Worm (Caenorhabditis elegans) whole organism, L4 larva: ENCODE measurements around the gene R12C12.6.

Source experiments
- D1046.2 ChIP-seq: fragments of 200-800 bp; sonication (Bioruptor generic); IDR thresholded peaks from 2 replicates; pipeline ENCODE4 v1.3.6; 2022; ENCODE audit warnings: missing genetic modification characterization, missing compliant biosample characterization
- F26F4.8 ChIP-seq: fragments of 200-800 bp; sonication (Bioruptor generic); conservative IDR thresholded peaks from 2 replicates; pipeline ENCODE4 v1.3.6; 2022; ENCODE audit warnings: missing genetic modification characterization, missing compliant biosample characterization
- F37D6.2 ChIP-seq: sonication (generic microtip); optimal IDR thresholded peaks from 2 replicates; lab custom pipeline; 2016; ENCODE audit warnings: mild to moderate bottlenecking, missing genetic modification characterization, missing compliant biosample characterization
- F44E2.7 ChIP-seq: fragments of 200-800 bp; sonication (Bioruptor generic); IDR thresholded peaks from 2 replicates; pipeline ENCODE4 v2.1.2; 2022; ENCODE audit warnings: missing genetic modification characterization, missing compliant biosample characterization
- F49E8.2 ChIP-seq: sonication (generic microtip); optimal IDR thresholded peaks from 2 replicates; lab custom pipeline; 2016; ENCODE audit warnings: missing compliant biosample characterization, mild to moderate bottlenecking, missing genetic modification characterization, borderline replicate concordance
- T20F7.1 ChIP-seq: fragments of 200-800 bp; sonication (Bioruptor generic); optimal IDR thresholded peaks from 2 replicates; lab custom pipeline; 2018; ENCODE audit warnings: mild to moderate bottlenecking, missing genetic modification characterization, missing compliant biosample characterization
- T26A8.4 ChIP-seq: fragments of 200-800 bp; sonication (Bioruptor generic); IDR thresholded peaks from 2 replicates; pipeline ENCODE4 v1.3.6; 2022; ENCODE audit warnings: missing genetic modification characterization, missing compliant biosample characterization
- Y105C5A.15 ChIP-seq: fragments of 200-800 bp; sonication (Bioruptor generic); IDR thresholded peaks from 2 replicates; pipeline ENCODE4 v1.3.6; 2022; ENCODE audit warnings: missing genetic modification characterization, missing compliant biosample characterization
- Y75B8A.6 ChIP-seq: fragments of 200-800 bp; sonication (Bioruptor generic); IDR thresholded peaks from 2 replicates; pipeline ENCODE4 v1.3.6; 2022; ENCODE audit warnings: missing genetic modification reagents, missing genetic modification characterization, missing compliant biosample characterization
- ZK337.2 ChIP-seq: fragments of 200-800 bp; sonication (Bioruptor generic); IDR thresholded peaks from 2 replicates; pipeline ENCODE4 v1.3.6; 2022; ENCODE audit warnings: missing genetic modification reagents, missing genetic modification characterization, missing compliant biosample characterization
- attf-4 ChIP-seq: sonication (generic microtip); optimal IDR thresholded peaks from 3 replicates; lab custom pipeline; 2017; ENCODE audit warnings: missing biosample characterization, missing genetic modification characterization
- ceh-44 ChIP-seq: fragments of 200-800 bp; sonication (Bioruptor generic); IDR thresholded peaks from 2 replicates; pipeline ENCODE4 v1.3.6; 2022; ENCODE audit warnings: missing genetic modification reagents, missing genetic modification characterization, missing compliant biosample characterization
- ceh-82 ChIP-seq: sonication (generic microtip); optimal IDR thresholded peaks from 2 replicates; lab custom pipeline; 2017; ENCODE audit warnings: missing biosample characterization, missing genetic modification characterization
- ces-1 ChIP-seq: fragments of 150-350 bp; sonication (generic microtip); optimal IDR thresholded peaks from 4 replicates; lab custom pipeline; 2014; ENCODE audit warnings: missing biosample characterization, missing genetic modification reagents, missing genetic modification characterization
- cey-2 ChIP-seq: sonication (generic microtip); optimal IDR thresholded peaks from 3 replicates; lab custom pipeline; 2017; ENCODE audit warnings: missing genetic modification characterization, mild to moderate bottlenecking, missing compliant biosample characterization, antibody characterized with exemption, borderline replicate concordance; ENCODE audit not compliant: insufficient read depth
- daf-19 ChIP-seq: fragments of 200-800 bp; sonication (Bioruptor generic); conservative IDR thresholded peaks from 2 replicates; pipeline ENCODE4 v1.3.6; 2022; ENCODE audit warnings: missing genetic modification characterization, missing compliant biosample characterization
- daf-8 ChIP-seq: fragments of 200-800 bp; sonication (Bioruptor generic); IDR thresholded peaks from 2 replicates; pipeline ENCODE4 v1.3.6; 2022; ENCODE audit warnings: missing genetic modification characterization, missing compliant biosample characterization
- dmd-9 ChIP-seq: fragments of 200-800 bp; sonication (Bioruptor generic); IDR thresholded peaks from 2 replicates; pipeline ENCODE4 v1.3.6; 2022; ENCODE audit warnings: missing genetic modification reagents, missing genetic modification characterization, missing compliant biosample characterization
- dpl-1 ChIP-seq: fragments of 150-350 bp; optimal IDR thresholded peaks from 2 replicates; lab custom pipeline; 2014; ENCODE audit warnings: missing biosample characterization, missing genetic modification reagents, missing genetic modification characterization
- duxl-1 ChIP-seq: sonication (generic microtip); optimal IDR thresholded peaks from 2 replicates; lab custom pipeline; 2016; ENCODE audit warnings: mild to moderate bottlenecking, missing genetic modification characterization, moderate library complexity, missing compliant biosample characterization; ENCODE audit not compliant: poor library complexity
- dve-1 ChIP-seq: sonication (generic microtip); optimal IDR thresholded peaks from 2 replicates; lab custom pipeline; 2017; ENCODE audit warnings: antibody characterized with exemption, mild to moderate bottlenecking, missing genetic modification characterization, missing compliant biosample characterization; ENCODE audit not compliant: insufficient read depth
- egl-43 ChIP-seq: fragments of 200-800 bp; sonication (Bioruptor generic); IDR thresholded peaks from 2 replicates; pipeline ENCODE4 v1.3.6; 2022; ENCODE audit warnings: missing genetic modification reagents, missing genetic modification characterization, missing compliant biosample characterization
- fkh-10 ChIP-seq: fragments of 150-350 bp; optimal IDR thresholded peaks from 2 replicates; lab custom pipeline; 2014; ENCODE audit warnings: missing biosample characterization, missing genetic modification reagents, missing genetic modification characterization
- fos-1 ChIP-seq: fragments of 150-350 bp; optimal IDR thresholded peaks from 2 replicates; lab custom pipeline; 2014; ENCODE audit warnings: missing biosample characterization, missing genetic modification characterization
- gei-8 ChIP-seq: fragments of 200-800 bp; sonication (Bioruptor generic); optimal IDR thresholded peaks from 2 replicates; lab custom pipeline; 2018; ENCODE audit warnings: mild to moderate bottlenecking, missing genetic modification characterization, missing compliant biosample characterization
- hlh-11 ChIP-seq: fragments of 200-800 bp; sonication (Bioruptor generic); optimal IDR thresholded peaks from 2 replicates; lab custom pipeline; 2018; ENCODE audit warnings: mild to moderate bottlenecking, missing genetic modification characterization, missing compliant biosample characterization
- hmg-1.1 ChIP-seq: fragments of 200-800 bp; sonication (Bioruptor generic); IDR thresholded peaks from 2 replicates; pipeline ENCODE4 v1.3.6; 2022; ENCODE audit warnings: missing genetic modification reagents, missing genetic modification characterization, missing compliant biosample characterization
- lim-7 ChIP-seq: fragments of 200-800 bp; sonication (Bioruptor generic); IDR thresholded peaks from 2 replicates; pipeline ENCODE4 v1.3.6; 2022; ENCODE audit warnings: missing genetic modification characterization, missing compliant biosample characterization
- lin-13 ChIP-seq: fragments of 150-350 bp; optimal IDR thresholded peaks from 2 replicates; lab custom pipeline; 2014; ENCODE audit warnings: missing biosample characterization, missing genetic modification reagents, missing genetic modification characterization
- lir-3 ChIP-seq: sonication (generic microtip); optimal IDR thresholded peaks from 2 replicates; lab custom pipeline; 2016; ENCODE audit warnings: mild to moderate bottlenecking, missing genetic modification characterization, missing compliant biosample characterization
- madf-9 ChIP-seq: fragments of 200-800 bp; sonication (Bioruptor generic); conservative IDR thresholded peaks from 2 replicates; pipeline ENCODE4 v1.3.6; 2022; ENCODE audit warnings: missing genetic modification reagents, missing genetic modification characterization, missing compliant biosample characterization
- mdt-29 ChIP-seq: fragments of 200-800 bp; sonication (Bioruptor generic); IDR thresholded peaks from 2 replicates; pipeline ENCODE4 v1.3.6; 2022; ENCODE audit warnings: missing genetic modification reagents, missing genetic modification characterization, missing compliant biosample characterization
- mep-1 ChIP-seq: fragments of 150-350 bp; sonication (generic microtip); optimal IDR thresholded peaks from 3 replicates; lab custom pipeline; 2014; ENCODE audit warnings: missing biosample characterization, missing genetic modification characterization
- mes-2 ChIP-seq: sonication (generic microtip); optimal IDR thresholded peaks from 2 replicates; lab custom pipeline; 2016; ENCODE audit warnings: missing genotype, mild to moderate bottlenecking, missing genetic modification characterization, missing compliant biosample characterization; ENCODE audit not compliant: poor library complexity, severe bottlenecking
- nhr-10 ChIP-seq: fragments of 150-350 bp; optimal IDR thresholded peaks from 2 replicates; lab custom pipeline; 2014; ENCODE audit warnings: missing biosample characterization, missing genetic modification characterization
- nhr-102 ChIP-seq: sonication (generic microtip); optimal IDR thresholded peaks from 2 replicates; lab custom pipeline; 2016; ENCODE audit warnings: mild to moderate bottlenecking, missing genetic modification characterization, moderate library complexity, missing compliant biosample characterization
- nhr-76 ChIP-seq: fragments of 150-350 bp; optimal IDR thresholded peaks from 2 replicates; lab custom pipeline; 2014; ENCODE audit warnings: missing biosample characterization, missing genetic modification characterization
- nhr-77 ChIP-seq: fragments of 150-350 bp; optimal IDR thresholded peaks from 2 replicates; lab custom pipeline; 2014; ENCODE audit warnings: missing biosample characterization, missing genetic modification characterization
- php-3 ChIP-seq: fragments of 200-800 bp; sonication (Bioruptor generic); IDR thresholded peaks from 2 replicates; pipeline ENCODE4 v1.3.6; 2022; ENCODE audit warnings: missing genetic modification reagents, missing genetic modification characterization, missing compliant biosample characterization
- pqm-1 ChIP-seq: sonication (generic microtip); optimal IDR thresholded peaks from 2 replicates; lab custom pipeline; 2017; ENCODE audit warnings: missing biosample characterization, missing genetic modification characterization
- rbr-2 ChIP-seq: sonication (generic microtip); optimal IDR thresholded peaks from 2 replicates; lab custom pipeline; 2016; ENCODE audit warnings: missing genotype, missing genetic modification characterization, missing compliant biosample characterization
- saeg-2 ChIP-seq: fragments of 200-800 bp; sonication (Bioruptor generic); IDR thresholded peaks from 2 replicates; pipeline ENCODE4 v1.3.6; 2022; ENCODE audit warnings: missing genetic modification reagents, missing genetic modification characterization, missing compliant biosample characterization
- snpc-1.2 ChIP-seq: fragments of 200-800 bp; sonication (Bioruptor generic); IDR thresholded peaks from 2 replicates; pipeline ENCODE4 v1.3.6; 2022; ENCODE audit warnings: missing genetic modification reagents, missing genetic modification characterization, missing compliant biosample characterization
- snpc-4 ChIP-seq: fragments of 150-350 bp; optimal IDR thresholded peaks from 2 replicates; lab custom pipeline; 2014; ENCODE audit warnings: missing biosample characterization, missing genetic modification characterization
- spr-3 ChIP-seq: fragments of 200-800 bp; sonication (Bioruptor generic); optimal IDR thresholded peaks from 2 replicates; lab custom pipeline; 2018; ENCODE audit warnings: mild to moderate bottlenecking, missing genetic modification characterization, missing compliant biosample characterization
- tra-1 ChIP-seq: fragments of 200-800 bp; sonication (Bioruptor generic); IDR thresholded peaks from 2 replicates; pipeline ENCODE4 v1.3.6; 2022; ENCODE audit warnings: missing genetic modification reagents, missing genetic modification characterization, missing compliant biosample characterization
- unc-39 ChIP-seq: sonication (generic microtip); optimal IDR thresholded peaks from 2 replicates; lab custom pipeline; 2017; ENCODE audit warnings: missing biosample characterization, missing genetic modification characterization
- unc-62 ChIP-seq, 3 experiments: fragments of 150-350 bp in 1 of 3; sonication (generic microtip); optimal IDR thresholded peaks in 2 of 3; peaks in 1 of 3; 1 replicate in 1 of 3; 2 replicates in 2 of 3; lab custom pipeline; 2014 to 2017; ENCODE audit warnings: missing biosample characterization in 3 of 3, missing genetic modification characterization in 3 of 3, missing genetic modification reagents in 3 of 3, missing genotype in 1 of 3
- zfp-3 ChIP-seq: fragments of 200-800 bp; sonication (Bioruptor generic); conservative IDR thresholded peaks from 2 replicates; pipeline ENCODE4 v1.3.6; 2022; ENCODE audit warnings: missing genetic modification reagents, missing genetic modification characterization, missing compliant biosample characterization
- zip-2 ChIP-seq: fragments of 150-350 bp; optimal IDR thresholded peaks from 2 replicates; lab custom pipeline; 2014; ENCODE audit warnings: missing biosample characterization, missing genetic modification characterization

Gene R12C12.6

ce11 chrII:6047639-6048159 lies at the start of gene R12C12.6, which contains the start of gene ran-5 (continued):
- TF ChIP-seq F26F4.8 (GFP tag; lab: Robert Waterston, UW) (no peak), F49E8.2 (peak; percentile 63), Y75B8A.6 (GFP tag; lab: Robert Waterston, UW) (no peak), mes-2 (tag; lab: Kevin White, UChicago) (peak; percentile 94), unc-39 (tag; lab: Kevin White, UChicago) (no peak), zfp-3 (GFP tag; lab: Robert Waterston, UW) (no peak), php-3 (GFP tag; lab: Robert Waterston, UW) (no peak), ces-1 (no peak), nhr-77 (tag; lab: Kevin White, UChicago) (peak; percentile 32), unc-62 (GFP tag; optimal IDR thresholded peaks at IDR 0.05 in 1 of 2; lab: Kevin White, UChicago) (peak in 1 of 2 experiments; percentile 42), unc-62 (tag; optimal IDR thresholded peaks at IDR 0.05; lab: Kevin White, UChicago) (no peak), tra-1 (GFP tag; lab: Robert Waterston, UW) (peak; percentile 44; the same call in 1 of the 2 replicates), F44E2.7 (no peak), daf-8 (GFP tag; lab: Robert Waterston, UW) (no peak), madf-9 (0 out of 2 replicates have a peak, but pooled peaks have one; percentile 37), dmd-9 (peak; percentile 76), fkh-10 (GFP tag; lab: Kevin White, UChicago) (no peak), ceh-44 (no peak), egl-43 (GFP tag; lab: Robert Waterston, UW) (no peak), gei-8 (no peak), snpc-1.2 (GFP tag; lab: Robert Waterston, UW) (no peak), nhr-10 (tag; lab: Kevin White, UChicago) (no peak), saeg-2 (0 out of 2 replicates have a peak, but pooled peaks have one; percentile 12), duxl-1 (tag; lab: Kevin White, UChicago) (peak; percentile 81), attf-4 (tag; lab: Kevin White, UChicago) (no peak), lim-7 (no peak), D1046.2 (GFP tag; lab: Robert Waterston, UW) (no peak), ZK337.2 (GFP tag; lab: Robert Waterston, UW) (0 out of 2 replicates have a peak, but pooled peaks have one; percentile 53), spr-3 (peak; percentile 40), dpl-1 (GFP tag; lab: Kevin White, UChicago) (peak; percentile 83), lin-13 (GFP tag; lab: Kevin White, UChicago) (peak; percentile 16), nhr-102 (tag; lab: Kevin White, UChicago) (peak; percentile 86), F37D6.2 (peak; percentile 56), hlh-11 (tag; lab: Kevin White, UChicago) (peak; percentile 68), mdt-29 (no peak), lir-3 (peak; percentile 27), snpc-4 (no peak), zip-2 (tag; lab: Kevin White, UChicago) (peak; percentile 9), Y105C5A.15 (GFP tag; lab: Robert Waterston, UW) (no peak), fos-1 (tag; lab: Kevin White, UChicago) (no peak), pqm-1 (tag; lab: Kevin White, UChicago) (peak; percentile 32), hmg-1.1 (peak; percentile 66), nhr-76 (tag; lab: Kevin White, UChicago) (no peak), T20F7.1 (peak; percentile 79), ceh-82 (tag; lab: Kevin White, UChicago) (no peak), cey-2 (tag; lab: Kevin White, UChicago) (no peak), T26A8.4 (peak; percentile 81), daf-19 (GFP tag; lab: Robert Waterston, UW) (no peak), dve-1 (tag; lab: Kevin White, UChicago) (peak; percentile 78), rbr-2 (tag; lab: Kevin White, UChicago) (peak; percentile 86), mep-1 (tag; lab: Kevin White, UChicago) (peak; percentile 87)
